Worm (Caenorhabditis elegans) whole organism, L3 larva: ENCODE measurements around the gene manf-1.

Source experiments
- nhr-12 ChIP-seq: fragments of 150-350 bp; optimal IDR thresholded peaks from 2 replicates; lab custom pipeline; 2014; ENCODE audit warnings: missing biosample characterization, missing genetic modification characterization
- skn-1 ChIP-seq: fragments of 150-350 bp; optimal IDR thresholded peaks from 2 replicates; lab custom pipeline; 2014; ENCODE audit warnings: missing biosample characterization, missing genetic modification characterization
- tbx-2 ChIP-seq: sonication (generic microtip); optimal IDR thresholded peaks from 2 replicates; lab custom pipeline; 2016; ENCODE audit warnings: mild to moderate bottlenecking, missing genetic modification characterization, missing compliant biosample characterization
- unc-62 ChIP-seq: fragments of 150-350 bp; sonication (generic microtip); optimal IDR thresholded peaks from 4 replicates; lab custom pipeline; 2014; ENCODE audit warnings: missing biosample characterization, missing genetic modification reagents, missing genetic modification characterization

ce11 chrIV:2916043-2916442 is 12.2 kb downstream of the manf-1 start:
- TF ChIP-seq tbx-2 (no peak), skn-1 (tag; lab: Kevin White, UChicago) (no peak), nhr-12 (tag; lab: Kevin White, UChicago) (no peak), unc-62 (GFP tag; lab: Kevin White, UChicago) (no peak)
